Worm (Caenorhabditis elegans) whole organism, early embryonic: Measurements from ENCODE around the gene sri-38.

Experiments used
- ama-1 ChIP-seq: fragments of 150-350 bp; optimal IDR thresholded peaks from 2 replicates; lab custom pipeline; 2014
- flt-1 ChIP-seq: fragments of 200-800 bp; sonication (Bioruptor generic); IDR thresholded peaks from 2 replicates; pipeline ENCODE4 v1.3.6; 2022; ENCODE audit warnings: missing genetic modification characterization, missing compliant biosample characterization
- hmbx-1 ChIP-seq: sonication (generic microtip); optimal IDR thresholded peaks from 2 replicates; lab custom pipeline; 2016; ENCODE audit warnings: mild to moderate bottlenecking, missing genetic modification characterization, missing compliant biosample characterization
- hmg-4 ChIP-seq: fragments of 200-800 bp; sonication (Bioruptor generic); optimal IDR thresholded peaks from 2 replicates; lab custom pipeline; 2018; ENCODE audit warnings: mild to moderate bottlenecking, missing genetic modification characterization, missing compliant biosample characterization
- pes-1 ChIP-seq: fragments of 200-800 bp; sonication (Bioruptor generic); IDR thresholded peaks from 2 replicates; pipeline ENCODE4 v1.3.6; 2022; ENCODE audit warnings: missing genetic modification reagents, missing genetic modification characterization, missing compliant biosample characterization
- tbx-37 ChIP-seq: fragments of 200-800 bp; sonication (Bioruptor generic); conservative IDR thresholded peaks from 2 replicates; pipeline ENCODE4 v1.3.6; 2022; ENCODE audit warnings: missing genetic modification reagents, missing genetic modification characterization, missing compliant biosample characterization
- tra-4 ChIP-seq: sonication (generic microtip); optimal IDR thresholded peaks from 2 replicates; lab custom pipeline; 2017; ENCODE audit warnings: missing genetic modification characterization, missing compliant biosample characterization

- no peak for TF ChIP-seq ama-1 (lab: Kevin White, UChicago)
- TF ChIP-seq hmg-4 (GFP tag; lab: Kevin White, UChicago) = no peak
- no peak for TF ChIP-seq pes-1 (GFP tag; lab: Robert Waterston, UW)
- TF ChIP-seq flt-1 (GFP tag; lab: Robert Waterston, UW) = no peak
- TF ChIP-seq hmbx-1 (tag; lab: Kevin White, UChicago) = no peak
- no peak for TF ChIP-seq tbx-37 (GFP tag; lab: Robert Waterston, UW)
- TF ChIP-seq tra-4 (tag; lab: Kevin White, UChicago) = no peak
Observed at ce11 chrII:2583044-2583443, 27.6 kb upstream of the sri-38 start, which contains the start of gene sri-74.
